Worm (Caenorhabditis elegans) whole organism, midembryonic: ENCODE measurements around the gene leo-1.

Experiments used
- T22C8.4 ChIP-seq: fragments of 200-800 bp; sonication (Bioruptor generic); IDR thresholded peaks from 2 replicates; pipeline ENCODE4 v1.3.6; 2022; ENCODE audit warnings: missing genetic modification characterization, missing compliant biosample characterization
- cog-1 ChIP-seq: sonication (generic microtip); optimal IDR thresholded peaks from 2 replicates; lab custom pipeline; 2016; ENCODE audit warnings: missing genetic modification characterization, missing compliant biosample characterization
- flt-1 ChIP-seq: fragments of 200-800 bp; sonication (Bioruptor generic); IDR thresholded peaks from 2 replicates; pipeline ENCODE4 v1.3.6; 2022; ENCODE audit warnings: missing genetic modification characterization, missing compliant biosample characterization
- klf-2 ChIP-seq: fragments of 200-800 bp; sonication (Bioruptor generic); conservative IDR thresholded peaks from 2 replicates; pipeline ENCODE4 v1.3.6; 2022; ENCODE audit warnings: missing genetic modification reagents, missing genetic modification characterization, missing compliant biosample characterization
- med-1 ChIP-seq: sonication (generic microtip); optimal IDR thresholded peaks from 2 replicates; lab custom pipeline; 2017; ENCODE audit warnings: missing genetic modification characterization, mild to moderate bottlenecking, missing compliant biosample characterization, antibody characterized with exemption, missing genetic modification reagents; ENCODE audit not compliant: insufficient read depth
- ref-1 ChIP-seq: fragments of 200-800 bp; sonication (Bioruptor generic); conservative IDR thresholded peaks from 2 replicates; pipeline ENCODE4 v1.3.6; 2022; ENCODE audit warnings: missing genetic modification reagents, missing genetic modification characterization, missing compliant biosample characterization
- tab-1 ChIP-seq: fragments of 200-800 bp; sonication (Bioruptor generic); IDR thresholded peaks from 2 replicates; pipeline ENCODE4 v1.3.6; 2022; ENCODE audit warnings: missing genetic modification characterization, missing compliant biosample characterization
- ztf-29 ChIP-seq: fragments of 200-800 bp; sonication (Bioruptor generic); IDR thresholded peaks from 2 replicates; pipeline ENCODE4 v1.3.6; 2022; ENCODE audit warnings: missing genetic modification reagents, missing genetic modification characterization, missing compliant biosample characterization

DNA sequence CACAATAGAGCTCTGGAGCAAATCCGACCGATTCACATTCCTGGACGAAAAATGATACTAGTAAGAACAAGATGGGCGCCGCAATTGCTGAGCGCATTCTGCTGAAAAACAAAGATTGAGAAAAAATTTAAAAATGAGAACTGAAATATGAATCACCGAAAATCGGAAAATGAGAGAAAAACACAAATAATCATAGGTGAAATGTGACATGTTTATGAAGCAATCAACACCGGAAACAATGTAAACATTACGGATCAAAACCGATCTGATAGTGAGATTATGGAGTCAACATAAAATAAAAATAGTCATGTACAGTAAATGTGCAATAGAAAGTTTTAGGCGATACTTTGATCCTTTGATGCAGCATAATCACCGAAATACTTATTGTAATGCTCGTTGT lies 15.3 kb downstream of the leo-1 start, which contains the start of gene dnj-2:
- TF ChIP-seq med-1 (no peak), tab-1 (GFP tag; lab: Robert Waterston, UW) (no peak), cog-1 (tag; lab: Kevin White, UChicago) (no peak), flt-1 (GFP tag; lab: Robert Waterston, UW) (no peak), ztf-29 (GFP tag; lab: Robert Waterston, UW) (no peak), klf-2 (no peak), T22C8.4 (GFP tag; lab: Robert Waterston, UW) (no peak), ref-1 (no peak)
